Worm (Caenorhabditis elegans) whole organism, early embryonic: Measurements from ENCODE around the gene F10A3.4.

Source experiments
- B0310.2 ChIP-seq: sonication (generic microtip); optimal IDR thresholded peaks from 2 replicates; lab custom pipeline; 2016; ENCODE audit warnings: mild to moderate bottlenecking, missing genetic modification characterization, missing compliant biosample characterization
- ama-1 ChIP-seq: fragments of 150-350 bp; optimal IDR thresholded peaks from 2 replicates; lab custom pipeline; 2014
- ets-7 ChIP-seq: sonication (generic microtip); optimal IDR thresholded peaks from 2 replicates; lab custom pipeline; 2016; ENCODE audit warnings: missing genotype, missing genetic modification characterization, missing compliant biosample characterization
- flt-1 ChIP-seq: fragments of 200-800 bp; sonication (Bioruptor generic); IDR thresholded peaks from 2 replicates; pipeline ENCODE4 v1.3.6; 2022; ENCODE audit warnings: missing genetic modification characterization, missing compliant biosample characterization
- hnd-1 ChIP-seq: sonication (generic microtip); optimal IDR thresholded peaks from 2 replicates; lab custom pipeline; 2016; ENCODE audit warnings: missing genetic modification characterization, missing compliant biosample characterization
- scrt-1 ChIP-seq: fragments of 200-800 bp; sonication (Bioruptor generic); IDR thresholded peaks from 2 replicates; pipeline ENCODE4 v1.3.6; 2022; ENCODE audit warnings: missing genetic modification characterization, missing compliant biosample characterization
- tra-4 ChIP-seq: sonication (generic microtip); optimal IDR thresholded peaks from 2 replicates; lab custom pipeline; 2017; ENCODE audit warnings: missing genetic modification characterization, missing compliant biosample characterization

DNA sequence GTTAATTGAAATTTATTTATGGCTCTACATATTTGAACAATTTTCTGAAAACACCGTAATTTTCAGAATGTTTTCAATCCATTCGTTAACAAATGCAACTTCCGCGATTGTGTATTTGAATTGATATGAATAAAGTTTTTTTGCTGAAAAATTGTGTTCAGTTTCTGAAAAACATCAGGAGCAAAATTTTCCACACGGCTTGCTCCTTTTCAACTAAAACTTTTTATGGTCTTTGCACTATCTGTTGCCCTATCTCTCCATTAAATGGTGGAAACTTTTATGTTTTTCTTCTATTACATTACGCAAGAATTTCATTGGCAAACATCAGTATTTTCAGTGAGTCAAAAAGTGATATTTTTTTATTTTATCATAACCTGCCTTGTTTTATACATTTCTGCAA lies at the start of gene F10A3.4:
- TF ChIP-seq ama-1 (lab: Kevin White, UChicago) (no peak), tra-4 (tag; lab: Kevin White, UChicago) (no peak), hnd-1 (no peak), flt-1 (GFP tag; lab: Robert Waterston, UW) (no peak), B0310.2 (no peak), scrt-1 (no peak), ets-7 (tag; lab: Kevin White, UChicago) (no peak)
